Worm (Caenorhabditis elegans) whole organism, late embryonic: ENCODE results near the gene B0334.4.

Experiments used
- C38D4.7 ChIP-seq: fragments of 200-800 bp; sonication (Bioruptor generic); optimal IDR thresholded peaks from 2 replicates; lab custom pipeline; 2018; ENCODE audit warnings: mild to moderate bottlenecking, missing genetic modification characterization, moderate library complexity, missing compliant biosample characterization
- F13H6.1 ChIP-seq: sonication (generic microtip); optimal IDR thresholded peaks from 2 replicates; lab custom pipeline; 2016; ENCODE audit warnings: missing genetic modification characterization, missing compliant biosample characterization
- T23F11.4 ChIP-seq: fragments of 200-800 bp; sonication (Bioruptor generic); optimal IDR thresholded peaks from 2 replicates; lab custom pipeline; 2018; ENCODE audit warnings: mild to moderate bottlenecking, missing genetic modification characterization, missing compliant biosample characterization
- ceh-14 ChIP-seq: sonication (generic microtip); optimal IDR thresholded peaks from 2 replicates; lab custom pipeline; 2016; ENCODE audit warnings: missing genotype, missing genetic modification characterization, missing compliant biosample characterization
- ceh-19 ChIP-seq: fragments of 200-800 bp; sonication (Bioruptor generic); optimal IDR thresholded peaks from 2 replicates; lab custom pipeline; 2018; ENCODE audit warnings: mild to moderate bottlenecking, missing genetic modification characterization, missing compliant biosample characterization
- ceh-2 ChIP-seq: sonication (generic microtip); optimal IDR thresholded peaks from 2 replicates; lab custom pipeline; 2016; ENCODE audit warnings: missing genotype, missing genetic modification characterization, missing compliant biosample characterization
- ceh-22 ChIP-seq: sonication (generic microtip); optimal IDR thresholded peaks from 2 replicates; lab custom pipeline; 2017; ENCODE audit warnings: missing biosample characterization, missing genetic modification characterization
- ceh-30 ChIP-seq: fragments of 150-350 bp; optimal IDR thresholded peaks from 2 replicates; lab custom pipeline; 2014; ENCODE audit warnings: missing biosample characterization, missing genetic modification characterization
- ceh-31 ChIP-seq: sonication (generic microtip); optimal IDR thresholded peaks from 2 replicates; lab custom pipeline; 2016; ENCODE audit warnings: missing genetic modification characterization, missing compliant biosample characterization
- ceh-34 ChIP-seq: sonication (generic microtip); optimal IDR thresholded peaks from 2 replicates; lab custom pipeline; 2016; ENCODE audit warnings: mild to moderate bottlenecking, missing genetic modification characterization, missing compliant biosample characterization
- ceh-9 ChIP-seq: sonication (generic microtip); optimal IDR thresholded peaks from 2 replicates; lab custom pipeline; 2016; ENCODE audit warnings: mild to moderate bottlenecking, missing genetic modification characterization, inconsistent platforms, missing compliant biosample characterization
- dve-1 ChIP-seq: sonication (generic microtip); optimal IDR thresholded peaks from 2 replicates; lab custom pipeline; 2017; ENCODE audit warnings: antibody characterized with exemption, mild to moderate bottlenecking, missing genetic modification characterization, missing compliant biosample characterization
- elt-2 ChIP-seq: sonication (generic microtip); optimal IDR thresholded peaks from 2 replicates; lab custom pipeline; 2016; ENCODE audit warnings: missing genetic modification reagents, missing genetic modification characterization, missing compliant biosample characterization
- elt-4 ChIP-seq: sonication (generic microtip); optimal IDR thresholded peaks from 2 replicates; lab custom pipeline; 2016; ENCODE audit warnings: missing genetic modification characterization, missing compliant biosample characterization
- ets-4 ChIP-seq: sonication (generic microtip); optimal IDR thresholded peaks from 2 replicates; lab custom pipeline; 2016; ENCODE audit warnings: missing genetic modification characterization, missing compliant biosample characterization
- fkh-10 ChIP-seq: fragments of 150-350 bp; optimal IDR thresholded peaks from 2 replicates; lab custom pipeline; 2014; ENCODE audit warnings: missing biosample characterization, missing genetic modification reagents, missing genetic modification characterization
- fkh-6 ChIP-seq: sonication (generic microtip); optimal IDR thresholded peaks from 2 replicates; lab custom pipeline; 2016; ENCODE audit warnings: missing genetic modification characterization, missing compliant biosample characterization
- hlh-13 ChIP-seq: fragments of 200-800 bp; sonication (Bioruptor generic); optimal IDR thresholded peaks from 2 replicates; lab custom pipeline; 2018; ENCODE audit warnings: mild to moderate bottlenecking, missing genetic modification characterization, missing compliant biosample characterization
- hlh-30 ChIP-seq: sonication (generic microtip); optimal IDR thresholded peaks from 2 replicates; lab custom pipeline; 2017; ENCODE audit warnings: antibody characterized with exemption, missing genetic modification characterization, missing compliant biosample characterization; ENCODE audit not compliant: insufficient read depth
- lin-11 ChIP-seq: fragments of 200-800 bp; sonication (Bioruptor generic); optimal IDR thresholded peaks from 2 replicates; lab custom pipeline; 2018; ENCODE audit warnings: mild to moderate bottlenecking, missing genetic modification characterization, missing compliant biosample characterization
- mec-3 ChIP-seq: sonication (generic microtip); optimal IDR thresholded peaks from 2 replicates; lab custom pipeline; 2016; ENCODE audit warnings: borderline replicate concordance, missing genetic modification characterization, missing compliant biosample characterization
- nfya-1 ChIP-seq: sonication (generic microtip); optimal IDR thresholded peaks from 2 replicates; lab custom pipeline; 2017; ENCODE audit warnings: missing genetic modification characterization, mild to moderate bottlenecking, missing compliant biosample characterization, antibody characterized with exemption, moderate library complexity
- nhr-232 ChIP-seq: sonication (generic microtip); optimal IDR thresholded peaks from 2 replicates; lab custom pipeline; 2016; ENCODE audit warnings: missing genetic modification characterization, missing compliant biosample characterization
- odd-2 ChIP-seq: sonication (generic microtip); optimal IDR thresholded peaks from 2 replicates; lab custom pipeline; 2017; ENCODE audit warnings: antibody characterized with exemption, mild to moderate bottlenecking, missing genetic modification characterization, missing compliant biosample characterization
- pag-3 ChIP-seq: sonication (generic microtip); optimal IDR thresholded peaks from 2 replicates; lab custom pipeline; 2016; ENCODE audit warnings: missing compliant biosample characterization, missing genetic modification characterization, borderline replicate concordance
- pat-9 ChIP-seq: fragments of 200-800 bp; sonication (Bioruptor generic); optimal IDR thresholded peaks from 2 replicates; lab custom pipeline; 2018; ENCODE audit warnings: mild to moderate bottlenecking, missing genetic modification characterization, moderate library complexity, missing compliant biosample characterization
- pha-4 ChIP-seq: fragments of 150-350 bp; optimal IDR thresholded peaks from 2 replicates; lab custom pipeline; 2018; ENCODE audit warnings: missing biosample characterization, missing genetic modification reagents, missing genetic modification characterization
- sox-4 ChIP-seq: sonication (generic microtip); optimal IDR thresholded peaks from 2 replicates; lab custom pipeline; 2017; ENCODE audit warnings: mild to moderate bottlenecking, missing genetic modification characterization, inconsistent platforms, missing compliant biosample characterization
- syd-9 ChIP-seq: sonication (generic microtip); optimal IDR thresholded peaks from 2 replicates; lab custom pipeline; 2016; ENCODE audit warnings: mild to moderate bottlenecking, missing genetic modification characterization, moderate library complexity, missing compliant biosample characterization
- unc-3 ChIP-seq, 2 experiments: fragments of 200-800 bp in 1 of 2; sonication (Bioruptor generic) in 1 of 2; sonication (generic microtip) in 1 of 2; conservative IDR thresholded peaks in 1 of 2; optimal IDR thresholded peaks in 1 of 2; 2 replicates each; pipeline versions ENCODE4 v1.3.6 to Lab custom; 2016 to 2022; ENCODE audit warnings: missing compliant biosample characterization in 2 of 2, missing genetic modification characterization in 2 of 2, missing genetic modification reagents in 1 of 2
- unc-42 ChIP-seq: sonication (generic microtip); optimal IDR thresholded peaks from 2 replicates; lab custom pipeline; 2016; ENCODE audit warnings: missing genotype, missing genetic modification characterization, missing compliant biosample characterization
- unc-55 ChIP-seq: sonication (generic microtip); optimal IDR thresholded peaks from 2 replicates; lab custom pipeline; 2017; ENCODE audit warnings: missing biosample characterization, missing genetic modification reagents, missing genetic modification characterization
- unc-86 ChIP-seq: sonication (generic microtip); optimal IDR thresholded peaks from 2 replicates; lab custom pipeline; 2016; ENCODE audit warnings: missing genetic modification characterization, missing compliant biosample characterization
- zip-5 ChIP-seq: sonication (generic microtip); optimal IDR thresholded peaks from 2 replicates; lab custom pipeline; 2016; ENCODE audit warnings: missing genetic modification characterization, missing compliant biosample characterization

B0334.4 gene

ce11 chrII:11503761-11504160 lies 8.3 kb downstream of the B0334.4 start:
- TF ChIP-seq ceh-31 (tag; lab: Kevin White, UChicago) (no peak), fkh-6 (no peak), dve-1 (tag; lab: Kevin White, UChicago) (peak; percentile 2)

- TF ChIP-seq elt-2 (tag; lab: Kevin White, UChicago) (no peak), unc-86 (tag; lab: Kevin White, UChicago) (no peak), C38D4.7 (GFP tag; lab: Kevin White, UChicago) (no peak), fkh-10 (GFP tag; lab: Kevin White, UChicago) (no peak), hlh-13 (GFP tag; lab: Kevin White, UChicago) (no peak), ceh-30 (tag; lab: Kevin White, UChicago) (no peak), ceh-34 (tag; lab: Kevin White, UChicago) (no peak), syd-9 (no peak), pag-3 (tag; lab: Kevin White, UChicago) (no peak), mec-3 (no peak), nhr-232 (tag; lab: Kevin White, UChicago) (no peak), ceh-31 (tag; lab: Kevin White, UChicago) (no peak), ceh-14 (tag; lab: Kevin White, UChicago) (no peak)
- TF ChIP-seq, all 69 proteins: peak for 0
Observed at ce11 chrII:11510373-11510772, 14.9 kb downstream of the B0334.4 start, which contains the start of gene npr-41. npr-41 (plus strand) TSS chrII:11510673.

ce11 chrII:11512921-11513320 lies 17.4 kb downstream of the B0334.4 start:
- TF ChIP-seq ets-4 (tag; lab: Kevin White, UChicago), result no peak
- no peak for TF ChIP-seq hlh-13 (GFP tag; lab: Kevin White, UChicago)
- no peak for TF ChIP-seq ceh-22 (tag; lab: Kevin White, UChicago)
- no peak for TF ChIP-seq sox-4 (tag; lab: Kevin White, UChicago)
- TF ChIP-seq ceh-30 (tag; lab: Kevin White, UChicago), result no peak
- TF ChIP-seq ceh-19 (GFP tag; lab: Kevin White, UChicago), result no peak
- TF ChIP-seq nfya-1 (tag; lab: Kevin White, UChicago), result no peak
- TF ChIP-seq ceh-2 (tag; lab: Kevin White, UChicago), result no peak
- no peak for TF ChIP-seq F13H6.1

- TF ChIP-seq unc-86 (tag; lab: Kevin White, UChicago), result no peak
- TF ChIP-seq pat-9 (tag; lab: Kevin White, UChicago), result no peak
Observed at ce11 chrII:11514775-11515174, 19.3 kb downstream of the B0334.4 start, which contains the start of gene srh-44. srh-44 (plus strand) TSS chrII:11515075.

ce11 chrII:11518184-11518583 lies 22.7 kb downstream of the B0334.4 start, which contains the start of gene B0334.10:
B0334.10 (plus strand) TSS chrII:11518484.
- TF ChIP-seq lin-11 (no peak), ceh-9 (tag; lab: Kevin White, UChicago) (no peak), T23F11.4 (GFP tag; lab: Kevin White, UChicago) (no peak), hlh-30 (tag; lab: Kevin White, UChicago) (no peak), F13H6.1 (no peak), odd-2 (no peak), syd-9 (no peak), ceh-14 (tag; lab: Kevin White, UChicago) (no peak), zip-5 (tag; lab: Kevin White, UChicago) (no peak), unc-55 (GFP tag; lab: Kevin White, UChicago) (no peak), ceh-2 (tag; lab: Kevin White, UChicago) (no peak), fkh-10 (GFP tag; lab: Kevin White, UChicago) (no peak), unc-3 (GFP tag; conservative IDR thresholded peaks at IDR 0.05; lab: Robert Waterston, UW) (no peak), unc-3 (tag; optimal IDR thresholded peaks at IDR 0.05; lab: Kevin White, UChicago) (no peak), elt-4 (no peak), pha-4 (tag; lab: Kevin White, UChicago) (no peak), unc-42 (tag; lab: Kevin White, UChicago) (no peak)
